Worm (Caenorhabditis elegans) whole organism, L4 larva: ENCODE measurements around the gene sre-24.

Experiments
- F26F4.8 ChIP-seq: fragments of 200-800 bp; sonication (Bioruptor generic); conservative IDR thresholded peaks from 2 replicates; pipeline ENCODE4 v1.3.6; 2022; ENCODE audit warnings: missing genetic modification characterization, missing compliant biosample characterization
- F49E8.2 ChIP-seq: sonication (generic microtip); optimal IDR thresholded peaks from 2 replicates; lab custom pipeline; 2016; ENCODE audit warnings: missing compliant biosample characterization, mild to moderate bottlenecking, missing genetic modification characterization, borderline replicate concordance
- T26A8.4 ChIP-seq: fragments of 200-800 bp; sonication (Bioruptor generic); IDR thresholded peaks from 2 replicates; pipeline ENCODE4 v1.3.6; 2022; ENCODE audit warnings: missing genetic modification characterization, missing compliant biosample characterization
- ZK546.5 ChIP-seq, 2 experiments: sonication (generic microtip); optimal IDR thresholded peaks; 2 replicates each; lab custom pipeline; 2017; ENCODE audit warnings: missing biosample characterization in 2 of 2, missing genetic modification characterization in 2 of 2
- ama-1 ChIP-seq: fragments of 150-350 bp; optimal IDR thresholded peaks from 2 replicates; lab custom pipeline; 2014; ENCODE audit warnings: inconsistent platforms, mixed read lengths
- attf-4 ChIP-seq: sonication (generic microtip); optimal IDR thresholded peaks from 3 replicates; lab custom pipeline; 2017; ENCODE audit warnings: missing biosample characterization, missing genetic modification characterization
- ceh-44 ChIP-seq: fragments of 200-800 bp; sonication (Bioruptor generic); IDR thresholded peaks from 2 replicates; pipeline ENCODE4 v1.3.6; 2022; ENCODE audit warnings: missing genetic modification reagents, missing genetic modification characterization, missing compliant biosample characterization
- daf-16 ChIP-seq, 3 experiments: sonication (generic microtip); optimal IDR thresholded peaks; 2 replicates each; lab custom pipeline; 2016 to 2017; ENCODE audit warnings: missing genetic modification characterization in 3 of 3, missing genetic modification reagents in 3 of 3, mild to moderate bottlenecking in 2 of 3, missing compliant biosample characterization in 2 of 3, missing biosample characterization in 1 of 3, moderate library complexity in 1 of 3
- daf-19 ChIP-seq: fragments of 200-800 bp; sonication (Bioruptor generic); conservative IDR thresholded peaks from 2 replicates; pipeline ENCODE4 v1.3.6; 2022; ENCODE audit warnings: missing genetic modification characterization, missing compliant biosample characterization
- dmd-6 ChIP-seq: fragments of 200-800 bp; sonication (Bioruptor generic); IDR thresholded peaks from 2 replicates; pipeline ENCODE4 v1.3.6; 2022; ENCODE audit warnings: missing genetic modification reagents, missing genetic modification characterization, missing compliant biosample characterization
- egl-43 ChIP-seq: fragments of 200-800 bp; sonication (Bioruptor generic); IDR thresholded peaks from 2 replicates; pipeline ENCODE4 v1.3.6; 2022; ENCODE audit warnings: missing genetic modification reagents, missing genetic modification characterization, missing compliant biosample characterization
- hif-1 ChIP-seq, 2 experiments: sonication (generic microtip); optimal IDR thresholded peaks; 2 replicates each; lab custom pipeline; 2016 to 2017; ENCODE audit warnings: missing compliant biosample characterization in 2 of 2, missing genetic modification characterization in 2 of 2, missing genetic modification reagents in 2 of 2, missing genotype in 2 of 2, mild to moderate bottlenecking in 1 of 2
- hlh-30 ChIP-seq: sonication (generic microtip); optimal IDR thresholded peaks from 2 replicates; lab custom pipeline; 2017; ENCODE audit warnings: antibody characterized with exemption, mild to moderate bottlenecking, missing genetic modification characterization, missing compliant biosample characterization; ENCODE audit not compliant: insufficient read depth
- lin-13 ChIP-seq: fragments of 150-350 bp; optimal IDR thresholded peaks from 2 replicates; lab custom pipeline; 2014; ENCODE audit warnings: missing biosample characterization, missing genetic modification reagents, missing genetic modification characterization
- mdl-1 ChIP-seq, 2 experiments: fragments of 150-350 bp in 1 of 2; sonication (generic microtip) in 1 of 2; optimal IDR thresholded peaks; 2 replicates each; lab custom pipeline; 2014 to 2017; ENCODE audit warnings: missing biosample characterization in 2 of 2, missing genetic modification characterization in 2 of 2
- mes-2 ChIP-seq: sonication (generic microtip); optimal IDR thresholded peaks from 2 replicates; lab custom pipeline; 2016; ENCODE audit warnings: missing genotype, mild to moderate bottlenecking, missing genetic modification characterization, missing compliant biosample characterization; ENCODE audit not compliant: poor library complexity, severe bottlenecking
- nhr-102 ChIP-seq: sonication (generic microtip); optimal IDR thresholded peaks from 2 replicates; lab custom pipeline; 2016; ENCODE audit warnings: mild to moderate bottlenecking, missing genetic modification characterization, moderate library complexity, missing compliant biosample characterization
- nhr-237 ChIP-seq: sonication (generic microtip); optimal IDR thresholded peaks from 2 replicates; lab custom pipeline; 2017; ENCODE audit warnings: missing biosample characterization, missing genetic modification characterization
- nhr-28 ChIP-seq: fragments of 150-350 bp; optimal IDR thresholded peaks from 2 replicates; lab custom pipeline; 2014; ENCODE audit warnings: missing biosample characterization, missing genetic modification characterization
- pqm-1 ChIP-seq: sonication (generic microtip); optimal IDR thresholded peaks from 2 replicates; lab custom pipeline; 2017; ENCODE audit warnings: missing biosample characterization, missing genetic modification characterization
- snpc-4 ChIP-seq: fragments of 150-350 bp; optimal IDR thresholded peaks from 2 replicates; lab custom pipeline; 2014; ENCODE audit warnings: missing biosample characterization, missing genetic modification characterization
- zag-1 ChIP-seq: fragments of 150-350 bp; optimal IDR thresholded peaks from 2 replicates; lab custom pipeline; 2014; ENCODE audit warnings: missing biosample characterization, missing genetic modification characterization
- zip-11 ChIP-seq: fragments of 200-800 bp; sonication (Bioruptor generic); IDR thresholded peaks from 2 replicates; pipeline ENCODE4 v1.3.6; 2022; ENCODE audit warnings: missing genetic modification characterization, missing compliant biosample characterization
- ztf-7 ChIP-seq: fragments of 150-350 bp; optimal IDR thresholded peaks from 2 replicates; lab custom pipeline; 2014; ENCODE audit warnings: missing biosample characterization, missing genetic modification characterization

sre-24 gene

ce11 chrV:2888681-2889080 lies 4.2 kb downstream of the sre-24 start, which contains the start of gene srw-4 (continued):
- no peak for TF ChIP-seq hlh-30 (tag; lab: Kevin White, UChicago)

ce11 chrV:2891927-2892326 lies 7.4 kb downstream of the sre-24 start, which contains the start of gene F37B4.15:
F37B4.15 (plus strand) TSS chrV:2892227.
- TF ChIP-seq nhr-28 (tag; lab: Kevin White, UChicago) = peak; percentile 23
- TF ChIP-seq F26F4.8 (GFP tag; lab: Robert Waterston, UW) = no peak

ce11 chrV:2892976-2893375 lies 8.5 kb downstream of the sre-24 start, which contains the start of gene srh-127:
srh-127 (plus strand) TSS chrV:2893276.
- no peak for TF ChIP-seq egl-43 (GFP tag; lab: Robert Waterston, UW)
- no peak for TF ChIP-seq zip-11 (GFP tag; lab: Robert Waterston, UW)
- no peak for TF ChIP-seq dmd-6 (GFP tag; lab: Robert Waterston, UW)
- no peak for TF ChIP-seq snpc-4
- TF ChIP-seq pqm-1 (tag; lab: Kevin White, UChicago) = no peak
- TF ChIP-seq ZK546.5 (tag; optimal IDR thresholded peaks at IDR 0.05; lab: Kevin White, UChicago) = no peak
- no peak for TF ChIP-seq mdl-1 (tag; optimal IDR thresholded peaks at IDR 0.05; lab: Kevin White, UChicago)
- no peak for TF ChIP-seq T26A8.4 (GFP tag; lab: Robert Waterston, UW)
- no peak for TF ChIP-seq daf-19 (GFP tag; lab: Robert Waterston, UW)

ce11 chrV:2896198-2896660 lies 11.7 kb downstream of the sre-24 start, which contains the start of gene pals-32:
pals-32 (plus strand) TSS chrV:2896610.
- no peak for TF ChIP-seq hif-1 (tag; optimal IDR thresholded peaks at IDR 0.05; lab: Kevin White, UChicago)
- TF ChIP-seq F26F4.8 (GFP tag; lab: Robert Waterston, UW) = no peak
- TF ChIP-seq nhr-237 (tag; lab: Kevin White, UChicago) = no peak
- peak; percentile 55 for TF ChIP-seq nhr-28 (tag; lab: Kevin White, UChicago)
- TF ChIP-seq ztf-7 (tag; lab: Kevin White, UChicago) = no peak
- no peak for TF ChIP-seq lin-13 (GFP tag; lab: Kevin White, UChicago)
- TF ChIP-seq F49E8.2 (tag; lab: Kevin White, UChicago) = no peak
- no peak for TF ChIP-seq daf-16 (GFP tag; optimal IDR thresholded peaks at IDR 0.05; lab: Kevin White, UChicago)
- peak; percentile 62 for TF ChIP-seq daf-16 (tag; optimal IDR thresholded peaks at IDR 0.05; lab: Kevin White, UChicago)
- TF ChIP-seq pqm-1 (tag; lab: Kevin White, UChicago) = peak; percentile 69
- no peak for TF ChIP-seq mes-2 (tag; lab: Kevin White, UChicago)

ce11 chrV:2899867-2900266 lies 15.4 kb downstream of the sre-24 start, which contains the start of gene str-46:
str-46 (minus strand) TSS chrV:2899967.
- no peak for TF ChIP-seq daf-16 (GFP tag; optimal IDR thresholded peaks at IDR 0.05; lab: Kevin White, UChicago)
- no peak for TF ChIP-seq daf-16 (tag; optimal IDR thresholded peaks at IDR 0.05; lab: Kevin White, UChicago)
- TF ChIP-seq ama-1 (lab: Kevin White, UChicago) = no peak
- no peak for TF ChIP-seq nhr-102 (tag; lab: Kevin White, UChicago)
- no peak for TF ChIP-seq hlh-30 (tag; lab: Kevin White, UChicago)
- TF ChIP-seq attf-4 (tag; lab: Kevin White, UChicago) = no peak
- no peak for TF ChIP-seq snpc-4
- no peak for TF ChIP-seq zag-1 (tag; lab: Kevin White, UChicago)

ce11 chrV:2903227-2903626 lies 18.7 kb downstream of the sre-24 start, which contains the start of gene C31B8.7:
C31B8.7 (minus strand) TSS chrV:2903327.
- no peak for TF ChIP-seq ceh-44 (GFP tag; lab: Robert Waterston, UW)
- TF ChIP-seq daf-16 (GFP tag; optimal IDR thresholded peaks at IDR 0.05; lab: Kevin White, UChicago) = no peak
- TF ChIP-seq daf-16 (tag; optimal IDR thresholded peaks at IDR 0.05; lab: Kevin White, UChicago) = no peak

ce11 chrV:2909525-2909924 lies 25.0 kb downstream of the sre-24 start, which contains the start of gene zmp-3:
zmp-3 (minus strand) TSS chrV:2909625.
- TF ChIP-seq hlh-30 (tag; lab: Kevin White, UChicago) (no peak), nhr-28 (tag; lab: Kevin White, UChicago) (peak; percentile 28)
